Fruit fly (Drosophila melanogaster): ENCODE results near the gene Etfb.

DNA sequence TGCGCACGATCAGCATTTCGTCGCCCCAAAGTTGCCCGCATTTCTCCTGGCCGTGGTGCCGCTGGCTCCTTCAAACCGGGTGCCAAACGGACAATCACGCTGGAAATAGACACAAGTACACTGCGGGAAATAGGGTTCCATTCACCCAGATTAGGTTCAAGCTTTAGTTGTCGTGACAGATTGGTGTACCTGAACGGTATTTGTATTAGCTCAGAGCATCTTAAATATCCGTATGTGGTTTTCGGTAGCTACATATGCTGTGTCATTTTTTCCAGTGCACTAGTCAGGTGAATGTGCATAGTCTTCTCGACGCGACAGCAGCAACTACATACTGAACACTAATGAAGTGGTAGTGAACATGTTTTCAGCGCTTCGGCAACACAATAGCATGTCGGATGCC lies 44.4 kb upstream of the Etfb start:
- TF ChIP-seq sage (GFP tag; optimal IDR thresholded peaks at IDR 0.05) (no peak), Abd-B (GFP tag; optimal IDR thresholded peaks at IDR 0.05) (no peak), Myc (optimal IDR thresholded peaks at IDR 0.05) (no peak), psq (GFP tag; optimal IDR thresholded peaks at IDR 0.05) (no peak), dmrt93B (GFP tag; optimal IDR thresholded peaks at IDR 0.05) (no peak), usp (GFP tag; optimal IDR thresholded peaks at IDR 0.05) (no peak), Sp1 (GFP tag; optimal IDR thresholded peaks at IDR 0.05) (no peak), Mio (GFP tag; optimal IDR thresholded peaks at IDR 0.05) (no peak), HLH106 (tag; optimal IDR thresholded peaks at IDR 0.05) (no peak), ey (GFP tag; optimal IDR thresholded peaks at IDR 0.05) (no peak), woc (GFP tag; optimal IDR thresholded peaks at IDR 0.05) (no peak), jim (GFP tag; optimal IDR thresholded peaks at IDR 0.05) (no peak)

All from whole organism, wandering third instar larva.